Worm (Caenorhabditis elegans) whole organism, L4 larva: Measurements from ENCODE around the gene Y41C4A.7.

ENCODE experiments used
- T20F7.1 ChIP-seq: fragments of 200-800 bp; sonication (Bioruptor generic); optimal IDR thresholded peaks from 2 replicates; lab custom pipeline; 2018; ENCODE audit warnings: mild to moderate bottlenecking, missing genetic modification characterization, missing compliant biosample characterization
- aly-2 ChIP-seq: sonication (generic microtip); optimal IDR thresholded peaks from 2 replicates; lab custom pipeline; 2018; ENCODE audit warnings: missing biosample characterization, missing genetic modification characterization
- attf-4 ChIP-seq: sonication (generic microtip); optimal IDR thresholded peaks from 3 replicates; lab custom pipeline; 2017; ENCODE audit warnings: missing biosample characterization, missing genetic modification characterization
- ceh-20 ChIP-seq: fragments of 200-800 bp; sonication (Bioruptor generic); IDR thresholded peaks from 2 replicates; pipeline ENCODE4 v1.3.6; 2022; ENCODE audit warnings: missing genetic modification reagents, missing genetic modification characterization, missing compliant biosample characterization
- ceh-28 ChIP-seq: fragments of 150-350 bp; optimal IDR thresholded peaks from 2 replicates; lab custom pipeline; 2014; ENCODE audit warnings: missing biosample characterization, missing genetic modification reagents, missing genetic modification characterization
- ceh-32 ChIP-seq: sonication (generic microtip); optimal IDR thresholded peaks from 2 replicates; lab custom pipeline; 2016; ENCODE audit warnings: mild to moderate bottlenecking, missing genetic modification characterization, missing compliant biosample characterization; ENCODE audit not compliant: poor library complexity
- ceh-44 ChIP-seq: fragments of 200-800 bp; sonication (Bioruptor generic); IDR thresholded peaks from 2 replicates; pipeline ENCODE4 v1.3.6; 2022; ENCODE audit warnings: missing genetic modification reagents, missing genetic modification characterization, missing compliant biosample characterization
- ces-1 ChIP-seq: fragments of 150-350 bp; sonication (generic microtip); optimal IDR thresholded peaks from 4 replicates; lab custom pipeline; 2014; ENCODE audit warnings: missing biosample characterization, missing genetic modification reagents, missing genetic modification characterization
- daf-16 ChIP-seq, 3 experiments: sonication (generic microtip); optimal IDR thresholded peaks; 2 replicates each; lab custom pipeline; 2016 to 2017; ENCODE audit warnings: missing genetic modification characterization in 3 of 3, missing genetic modification reagents in 3 of 3, mild to moderate bottlenecking in 2 of 3, missing compliant biosample characterization in 2 of 3, missing biosample characterization in 1 of 3, moderate library complexity in 1 of 3
- daf-19 ChIP-seq: fragments of 200-800 bp; sonication (Bioruptor generic); conservative IDR thresholded peaks from 2 replicates; pipeline ENCODE4 v1.3.6; 2022; ENCODE audit warnings: missing genetic modification characterization, missing compliant biosample characterization
- dpl-1 ChIP-seq: fragments of 150-350 bp; optimal IDR thresholded peaks from 2 replicates; lab custom pipeline; 2014; ENCODE audit warnings: missing biosample characterization, missing genetic modification reagents, missing genetic modification characterization
- dve-1 ChIP-seq: sonication (generic microtip); optimal IDR thresholded peaks from 2 replicates; lab custom pipeline; 2017; ENCODE audit warnings: antibody characterized with exemption, mild to moderate bottlenecking, missing genetic modification characterization, missing compliant biosample characterization; ENCODE audit not compliant: insufficient read depth
- fkh-10 ChIP-seq: fragments of 150-350 bp; optimal IDR thresholded peaks from 2 replicates; lab custom pipeline; 2014; ENCODE audit warnings: missing biosample characterization, missing genetic modification reagents, missing genetic modification characterization
- hif-1 ChIP-seq, 2 experiments: sonication (generic microtip); optimal IDR thresholded peaks; 2 replicates each; lab custom pipeline; 2016 to 2017; ENCODE audit warnings: missing compliant biosample characterization in 2 of 2, missing genetic modification characterization in 2 of 2, missing genetic modification reagents in 2 of 2, missing genotype in 2 of 2, mild to moderate bottlenecking in 1 of 2
- hlh-11 ChIP-seq: fragments of 200-800 bp; sonication (Bioruptor generic); optimal IDR thresholded peaks from 2 replicates; lab custom pipeline; 2018; ENCODE audit warnings: mild to moderate bottlenecking, missing genetic modification characterization, missing compliant biosample characterization
- hlh-30 ChIP-seq: sonication (generic microtip); optimal IDR thresholded peaks from 2 replicates; lab custom pipeline; 2017; ENCODE audit warnings: antibody characterized with exemption, mild to moderate bottlenecking, missing genetic modification characterization, missing compliant biosample characterization; ENCODE audit not compliant: insufficient read depth
- hmg-1.1 ChIP-seq: fragments of 200-800 bp; sonication (Bioruptor generic); IDR thresholded peaks from 2 replicates; pipeline ENCODE4 v1.3.6; 2022; ENCODE audit warnings: missing genetic modification reagents, missing genetic modification characterization, missing compliant biosample characterization
- lim-7 ChIP-seq: fragments of 200-800 bp; sonication (Bioruptor generic); IDR thresholded peaks from 2 replicates; pipeline ENCODE4 v1.3.6; 2022; ENCODE audit warnings: missing genetic modification characterization, missing compliant biosample characterization
- lin-13 ChIP-seq: fragments of 150-350 bp; optimal IDR thresholded peaks from 2 replicates; lab custom pipeline; 2014; ENCODE audit warnings: missing biosample characterization, missing genetic modification reagents, missing genetic modification characterization
- lin-15B ChIP-seq: fragments of 150-350 bp; sonication (generic microtip); optimal IDR thresholded peaks from 3 replicates; lab custom pipeline; 2014; ENCODE audit warnings: missing biosample characterization, missing genetic modification characterization
- lin-38 ChIP-seq: fragments of 200-800 bp; sonication (Bioruptor generic); IDR thresholded peaks from 2 replicates; pipeline ENCODE4 v1.3.6; 2022; ENCODE audit warnings: missing genetic modification reagents, missing genetic modification characterization, missing compliant biosample characterization
- lsy-2 ChIP-seq, 2 experiments: fragments of 150-350 bp in 1 of 2; sonication (generic microtip) in 1 of 2; optimal IDR thresholded peaks; 2 replicates each; lab custom pipeline; 2014 to 2017; ENCODE audit warnings: missing biosample characterization in 2 of 2, missing genetic modification characterization in 2 of 2
- madf-5 ChIP-seq, 2 experiments: fragments of 200-800 bp; sonication (Bioruptor generic); IDR thresholded peaks; 2 replicates each; pipeline ENCODE4 v1.3.6; 2022; ENCODE audit warnings: missing compliant biosample characterization in 2 of 2, missing genetic modification characterization in 2 of 2
- madf-9 ChIP-seq: fragments of 200-800 bp; sonication (Bioruptor generic); conservative IDR thresholded peaks from 2 replicates; pipeline ENCODE4 v1.3.6; 2022; ENCODE audit warnings: missing genetic modification reagents, missing genetic modification characterization, missing compliant biosample characterization
- mdl-1 ChIP-seq, 2 experiments: fragments of 150-350 bp in 1 of 2; sonication (generic microtip) in 1 of 2; optimal IDR thresholded peaks; 2 replicates each; lab custom pipeline; 2014 to 2017; ENCODE audit warnings: missing biosample characterization in 2 of 2, missing genetic modification characterization in 2 of 2
- mdt-29 ChIP-seq: fragments of 200-800 bp; sonication (Bioruptor generic); IDR thresholded peaks from 2 replicates; pipeline ENCODE4 v1.3.6; 2022; ENCODE audit warnings: missing genetic modification reagents, missing genetic modification characterization, missing compliant biosample characterization
- mep-1 ChIP-seq: fragments of 150-350 bp; sonication (generic microtip); optimal IDR thresholded peaks from 3 replicates; lab custom pipeline; 2014; ENCODE audit warnings: missing biosample characterization, missing genetic modification characterization
- mes-2 ChIP-seq: sonication (generic microtip); optimal IDR thresholded peaks from 2 replicates; lab custom pipeline; 2016; ENCODE audit warnings: missing genotype, mild to moderate bottlenecking, missing genetic modification characterization, missing compliant biosample characterization; ENCODE audit not compliant: poor library complexity, severe bottlenecking
- mxl-3 ChIP-seq: fragments of 200-800 bp; sonication (Bioruptor generic); optimal IDR thresholded peaks from 2 replicates; lab custom pipeline; 2018; ENCODE audit warnings: mild to moderate bottlenecking, missing genetic modification characterization, missing compliant biosample characterization
- nhr-102 ChIP-seq: sonication (generic microtip); optimal IDR thresholded peaks from 2 replicates; lab custom pipeline; 2016; ENCODE audit warnings: mild to moderate bottlenecking, missing genetic modification characterization, moderate library complexity, missing compliant biosample characterization
- nhr-11 ChIP-seq: fragments of 150-350 bp; optimal IDR thresholded peaks from 2 replicates; lab custom pipeline; 2014; ENCODE audit warnings: missing biosample characterization, missing genetic modification characterization
- nhr-237 ChIP-seq: sonication (generic microtip); optimal IDR thresholded peaks from 2 replicates; lab custom pipeline; 2017; ENCODE audit warnings: missing biosample characterization, missing genetic modification characterization
- nhr-28 ChIP-seq: fragments of 150-350 bp; optimal IDR thresholded peaks from 2 replicates; lab custom pipeline; 2014; ENCODE audit warnings: missing biosample characterization, missing genetic modification characterization
- nhr-6 ChIP-seq: fragments of 150-350 bp; optimal IDR thresholded peaks from 2 replicates; lab custom pipeline; 2014; ENCODE audit warnings: missing biosample characterization, missing genetic modification characterization
- nhr-77 ChIP-seq: fragments of 150-350 bp; optimal IDR thresholded peaks from 2 replicates; lab custom pipeline; 2014; ENCODE audit warnings: missing biosample characterization, missing genetic modification characterization
- pha-4 ChIP-seq, 2 experiments: fragments of 150-350 bp in 1 of 2; fragments of 200-800 bp in 1 of 2; sonication (Bioruptor generic) in 1 of 2; IDR thresholded peaks in 1 of 2; optimal IDR thresholded peaks in 1 of 2; 2 replicates each; pipeline versions ENCODE4 v1.3.6 to Lab custom; 2014 to 2022; ENCODE audit warnings: missing genetic modification characterization in 2 of 2, missing genetic modification reagents in 2 of 2, missing biosample characterization in 1 of 2, missing compliant biosample characterization in 1 of 2
- pqm-1 ChIP-seq: sonication (generic microtip); optimal IDR thresholded peaks from 2 replicates; lab custom pipeline; 2017; ENCODE audit warnings: missing biosample characterization, missing genetic modification characterization
- saeg-2 ChIP-seq: fragments of 200-800 bp; sonication (Bioruptor generic); IDR thresholded peaks from 2 replicates; pipeline ENCODE4 v1.3.6; 2022; ENCODE audit warnings: missing genetic modification reagents, missing genetic modification characterization, missing compliant biosample characterization
- snpc-4 ChIP-seq: fragments of 150-350 bp; optimal IDR thresholded peaks from 2 replicates; lab custom pipeline; 2014; ENCODE audit warnings: missing biosample characterization, missing genetic modification characterization
- spr-1 ChIP-seq: sonication (generic microtip); optimal IDR thresholded peaks from 2 replicates; lab custom pipeline; 2016; ENCODE audit warnings: mild to moderate bottlenecking, missing genetic modification characterization, missing compliant biosample characterization
- spr-3 ChIP-seq: fragments of 200-800 bp; sonication (Bioruptor generic); optimal IDR thresholded peaks from 2 replicates; lab custom pipeline; 2018; ENCODE audit warnings: mild to moderate bottlenecking, missing genetic modification characterization, missing compliant biosample characterization
- zip-2 ChIP-seq: fragments of 150-350 bp; optimal IDR thresholded peaks from 2 replicates; lab custom pipeline; 2014; ENCODE audit warnings: missing biosample characterization, missing genetic modification characterization
- ztf-7 ChIP-seq: fragments of 150-350 bp; optimal IDR thresholded peaks from 2 replicates; lab custom pipeline; 2014; ENCODE audit warnings: missing biosample characterization, missing genetic modification characterization

Y41C4A.7 gene

DNA sequence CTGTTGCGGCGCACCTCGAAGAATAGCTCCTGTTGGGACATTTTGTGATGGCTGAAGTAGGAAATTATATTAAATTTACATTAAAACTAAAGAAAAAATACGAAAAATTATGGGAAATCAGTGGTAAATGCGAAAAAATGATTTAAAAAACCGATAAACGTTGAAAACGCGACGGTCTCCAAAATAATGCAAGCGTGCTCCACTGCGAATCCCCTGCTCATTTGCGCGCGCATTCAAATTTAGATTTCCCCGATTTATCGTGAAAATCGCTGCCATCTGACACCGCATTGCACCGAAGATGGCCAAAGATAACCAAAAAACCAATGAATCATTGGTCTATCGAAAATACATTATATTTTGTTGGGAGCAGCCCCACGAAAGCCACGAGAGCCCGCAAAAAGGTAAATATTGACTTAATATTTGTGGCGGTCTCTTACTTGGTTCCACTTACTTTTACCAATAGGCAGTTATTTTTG, 20.8 kb downstream of the Y41C4A.7 start, which contains the start of the genes elb-1 and Y41C4A.11:
TSS of gene elb-1 (minus strand) at position 51 of the 476 bp plus-strand sequence.
TSS of gene Y41C4A.11 (plus strand) at position 461 of the 476 bp plus-strand sequence.
- TF ChIP-seq lin-38 (GFP tag; lab: Robert Waterston, UW) (peak; percentile 97), ztf-7 (no peak), nhr-6 (tag; lab: Kevin White, UChicago) (peak; percentile 29), madf-9 (GFP tag; lab: Robert Waterston, UW) (0 out of 2 replicates have a peak, but pooled peaks have one; percentile 13), daf-19 (GFP tag; lab: Robert Waterston, UW) (no peak), hlh-11 (tag; lab: Kevin White, UChicago) (no peak), ceh-20 (GFP tag; lab: Robert Waterston, UW) (no peak), mxl-3 (GFP tag; lab: Kevin White, UChicago) (no peak), lsy-2 (tag; optimal IDR thresholded peaks at IDR 0.05; lab: Kevin White, UChicago) (peak in 1 of 2 experiments; percentile 72), saeg-2 (no peak), hmg-1.1 (GFP tag; lab: Robert Waterston, UW) (peak; percentile 59; the same call in 1 of the 2 replicates), ceh-44 (GFP tag; lab: Robert Waterston, UW) (no peak), spr-1 (no peak), pha-4 (GFP tag; IDR thresholded peaks at IDR 0.05; lab: Robert Waterston, UW) (no peak), pha-4 (tag; optimal IDR thresholded peaks at IDR 0.05; lab: Kevin White, UChicago) (peak; percentile 88), lin-15B (no peak), snpc-4 (tag; lab: Kevin White, UChicago) (no peak), T20F7.1 (GFP tag; lab: Kevin White, UChicago) (no peak), mes-2 (tag; lab: Kevin White, UChicago) (peak; percentile 69), ces-1 (no peak), aly-2 (no peak), nhr-77 (tag; lab: Kevin White, UChicago) (peak; percentile 31), nhr-237 (tag; lab: Kevin White, UChicago) (no peak), dpl-1 (GFP tag; lab: Kevin White, UChicago) (peak; percentile 96), nhr-28 (tag; lab: Kevin White, UChicago) (peak; percentile 43), ceh-32 (tag; lab: Kevin White, UChicago) (no peak), pqm-1 (tag; lab: Kevin White, UChicago) (no peak), madf-5 (GFP tag; IDR thresholded peaks at IDR 0.05; lab: Robert Waterston, UW) (no peak), nhr-102 (tag; lab: Kevin White, UChicago) (peak; percentile 50), hlh-30 (tag; lab: Kevin White, UChicago) (peak; percentile 69), zip-2 (tag; lab: Kevin White, UChicago) (no peak), lin-13 (peak; percentile 34), mdl-1 (tag; optimal IDR thresholded peaks at IDR 0.05; lab: Kevin White, UChicago) (peak in 1 of 2 experiments; percentile 8), mdt-29 (GFP tag; lab: Robert Waterston, UW) (no peak), fkh-10 (GFP tag; lab: Kevin White, UChicago) (peak; percentile 5), nhr-11 (no peak), lim-7 (no peak), mep-1 (tag; lab: Kevin White, UChicago) (peak; percentile 47), spr-3 (no peak), dve-1 (tag; lab: Kevin White, UChicago) (peak; percentile 36), hif-1 (tag; optimal IDR thresholded peaks at IDR 0.05; lab: Kevin White, UChicago) (no peak), daf-16 (GFP tag; optimal IDR thresholded peaks at IDR 0.05; lab: Kevin White, UChicago) (no peak), daf-16 (tag; optimal IDR thresholded peaks at IDR 0.05; lab: Kevin White, UChicago) (peak; percentile 3), attf-4 (tag; lab: Kevin White, UChicago) (no peak), ceh-28 (tag; lab: Kevin White, UChicago) (no peak)
- TF ChIP-seq, all 104 proteins: peak for 18
